Worm (Caenorhabditis elegans) whole organism, L4 larva: ENCODE measurements around the gene ZK1307.4.
A peak's percentile ranks its signal among the peaks of the same experiment; 100 is the strongest.

Experiments
- F10B5.3 ChIP-seq: sonication (generic microtip); optimal IDR thresholded peaks from 2 replicates; lab custom pipeline; 2016; ENCODE audit warnings: mild to moderate bottlenecking, missing genetic modification characterization, missing compliant biosample characterization
- F26F4.8 ChIP-seq: fragments of 200-800 bp; sonication (Bioruptor generic); conservative IDR thresholded peaks from 2 replicates; pipeline ENCODE4 v1.3.6; 2022; ENCODE audit warnings: missing genetic modification characterization, missing compliant biosample characterization
- R02D3.7 ChIP-seq: fragments of 150-350 bp; sonication (generic microtip); optimal IDR thresholded peaks from 3 replicates; lab custom pipeline; 2014; ENCODE audit warnings: missing biosample characterization, missing genetic modification characterization
- T26A8.4 ChIP-seq: fragments of 200-800 bp; sonication (Bioruptor generic); IDR thresholded peaks from 2 replicates; pipeline ENCODE4 v1.3.6; 2022; ENCODE audit warnings: missing genetic modification characterization, missing compliant biosample characterization
- Y105C5A.15 ChIP-seq: fragments of 200-800 bp; sonication (Bioruptor generic); IDR thresholded peaks from 2 replicates; pipeline ENCODE4 v1.3.6; 2022; ENCODE audit warnings: missing genetic modification characterization, missing compliant biosample characterization
- Y48G9A.11 ChIP-seq: fragments of 200-800 bp; sonication (Bioruptor generic); IDR thresholded peaks from 2 replicates; pipeline ENCODE4 v1.3.6; 2022; ENCODE audit warnings: missing genetic modification reagents, missing genetic modification characterization, missing compliant biosample characterization
- Y5F2A.4 ChIP-seq: fragments of 200-800 bp; sonication (Bioruptor generic); optimal IDR thresholded peaks from 2 replicates; lab custom pipeline; 2018; ENCODE audit warnings: mild to moderate bottlenecking, missing genetic modification characterization, missing compliant biosample characterization
- ama-1 ChIP-seq: fragments of 150-350 bp; optimal IDR thresholded peaks from 2 replicates; lab custom pipeline; 2014; ENCODE audit warnings: inconsistent platforms, mixed read lengths
- attf-4 ChIP-seq: sonication (generic microtip); optimal IDR thresholded peaks from 3 replicates; lab custom pipeline; 2017; ENCODE audit warnings: missing biosample characterization, missing genetic modification characterization
- ceh-20 ChIP-seq: fragments of 200-800 bp; sonication (Bioruptor generic); IDR thresholded peaks from 2 replicates; pipeline ENCODE4 v1.3.6; 2022; ENCODE audit warnings: missing genetic modification reagents, missing genetic modification characterization, missing compliant biosample characterization
- ceh-28 ChIP-seq: fragments of 150-350 bp; optimal IDR thresholded peaks from 2 replicates; lab custom pipeline; 2014; ENCODE audit warnings: missing biosample characterization, missing genetic modification reagents, missing genetic modification characterization
- ceh-32 ChIP-seq: sonication (generic microtip); optimal IDR thresholded peaks from 2 replicates; lab custom pipeline; 2016; ENCODE audit warnings: mild to moderate bottlenecking, missing genetic modification characterization, missing compliant biosample characterization; ENCODE audit not compliant: poor library complexity
- ceh-44 ChIP-seq: fragments of 200-800 bp; sonication (Bioruptor generic); IDR thresholded peaks from 2 replicates; pipeline ENCODE4 v1.3.6; 2022; ENCODE audit warnings: missing genetic modification reagents, missing genetic modification characterization, missing compliant biosample characterization
- ceh-62 ChIP-seq: sonication (generic microtip); optimal IDR thresholded peaks from 2 replicates; lab custom pipeline; 2017; ENCODE audit warnings: missing biosample characterization, missing genetic modification characterization
- ces-1 ChIP-seq: fragments of 150-350 bp; sonication (generic microtip); optimal IDR thresholded peaks from 4 replicates; lab custom pipeline; 2014; ENCODE audit warnings: missing biosample characterization, missing genetic modification reagents, missing genetic modification characterization
- daf-16 ChIP-seq, 3 experiments: sonication (generic microtip); optimal IDR thresholded peaks; 2 replicates each; lab custom pipeline; 2016 to 2017; ENCODE audit warnings: missing genetic modification characterization in 3 of 3, missing genetic modification reagents in 3 of 3, mild to moderate bottlenecking in 2 of 3, missing compliant biosample characterization in 2 of 3, missing biosample characterization in 1 of 3, moderate library complexity in 1 of 3
- daf-19 ChIP-seq: fragments of 200-800 bp; sonication (Bioruptor generic); conservative IDR thresholded peaks from 2 replicates; pipeline ENCODE4 v1.3.6; 2022; ENCODE audit warnings: missing genetic modification characterization, missing compliant biosample characterization
- daf-8 ChIP-seq: fragments of 200-800 bp; sonication (Bioruptor generic); IDR thresholded peaks from 2 replicates; pipeline ENCODE4 v1.3.6; 2022; ENCODE audit warnings: missing genetic modification characterization, missing compliant biosample characterization
- dmd-6 ChIP-seq: fragments of 200-800 bp; sonication (Bioruptor generic); IDR thresholded peaks from 2 replicates; pipeline ENCODE4 v1.3.6; 2022; ENCODE audit warnings: missing genetic modification reagents, missing genetic modification characterization, missing compliant biosample characterization
- dve-1 ChIP-seq: sonication (generic microtip); optimal IDR thresholded peaks from 2 replicates; lab custom pipeline; 2017; ENCODE audit warnings: antibody characterized with exemption, mild to moderate bottlenecking, missing genetic modification characterization, missing compliant biosample characterization; ENCODE audit not compliant: insufficient read depth
- hmg-1.1 ChIP-seq: fragments of 200-800 bp; sonication (Bioruptor generic); IDR thresholded peaks from 2 replicates; pipeline ENCODE4 v1.3.6; 2022; ENCODE audit warnings: missing genetic modification reagents, missing genetic modification characterization, missing compliant biosample characterization
- jun-1 ChIP-seq: fragments of 150-350 bp; optimal IDR thresholded peaks from 2 replicates; lab custom pipeline; 2014; ENCODE audit warnings: missing biosample characterization, missing genetic modification reagents, missing genetic modification characterization
- lin-1 ChIP-seq: fragments of 200-800 bp; sonication (Bioruptor generic); IDR thresholded peaks from 2 replicates; pipeline ENCODE4 v1.3.6; 2022; ENCODE audit warnings: missing genetic modification reagents, missing genetic modification characterization, missing compliant biosample characterization
- lin-13 ChIP-seq: fragments of 150-350 bp; optimal IDR thresholded peaks from 2 replicates; lab custom pipeline; 2014; ENCODE audit warnings: missing biosample characterization, missing genetic modification reagents, missing genetic modification characterization
- lin-29 ChIP-seq: fragments of 200-800 bp; sonication (Bioruptor generic); IDR thresholded peaks from 2 replicates; pipeline ENCODE4 v1.3.6; 2022; ENCODE audit warnings: missing genetic modification reagents, missing genetic modification characterization, missing compliant biosample characterization
- madf-5 ChIP-seq, 2 experiments: fragments of 200-800 bp; sonication (Bioruptor generic); IDR thresholded peaks; 2 replicates each; pipeline ENCODE4 v1.3.6; 2022; ENCODE audit warnings: missing compliant biosample characterization in 2 of 2, missing genetic modification characterization in 2 of 2
- mdt-29 ChIP-seq: fragments of 200-800 bp; sonication (Bioruptor generic); IDR thresholded peaks from 2 replicates; pipeline ENCODE4 v1.3.6; 2022; ENCODE audit warnings: missing genetic modification reagents, missing genetic modification characterization, missing compliant biosample characterization
- nhr-10 ChIP-seq: fragments of 150-350 bp; optimal IDR thresholded peaks from 2 replicates; lab custom pipeline; 2014; ENCODE audit warnings: missing biosample characterization, missing genetic modification characterization
- nhr-102 ChIP-seq: sonication (generic microtip); optimal IDR thresholded peaks from 2 replicates; lab custom pipeline; 2016; ENCODE audit warnings: mild to moderate bottlenecking, missing genetic modification characterization, moderate library complexity, missing compliant biosample characterization
- nhr-11 ChIP-seq: fragments of 150-350 bp; optimal IDR thresholded peaks from 2 replicates; lab custom pipeline; 2014; ENCODE audit warnings: missing biosample characterization, missing genetic modification characterization
- nhr-28 ChIP-seq: fragments of 150-350 bp; optimal IDR thresholded peaks from 2 replicates; lab custom pipeline; 2014; ENCODE audit warnings: missing biosample characterization, missing genetic modification characterization
- nhr-41 ChIP-seq: fragments of 200-800 bp; sonication (Bioruptor generic); IDR thresholded peaks from 2 replicates; pipeline ENCODE4 v1.3.6; 2022; ENCODE audit warnings: missing genetic modification reagents, missing genetic modification characterization, missing compliant biosample characterization
- nhr-76 ChIP-seq: fragments of 150-350 bp; optimal IDR thresholded peaks from 2 replicates; lab custom pipeline; 2014; ENCODE audit warnings: missing biosample characterization, missing genetic modification characterization
- nhr-77 ChIP-seq: fragments of 150-350 bp; optimal IDR thresholded peaks from 2 replicates; lab custom pipeline; 2014; ENCODE audit warnings: missing biosample characterization, missing genetic modification characterization
- php-3 ChIP-seq: fragments of 200-800 bp; sonication (Bioruptor generic); IDR thresholded peaks from 2 replicates; pipeline ENCODE4 v1.3.6; 2022; ENCODE audit warnings: missing genetic modification reagents, missing genetic modification characterization, missing compliant biosample characterization
- pqm-1 ChIP-seq: sonication (generic microtip); optimal IDR thresholded peaks from 2 replicates; lab custom pipeline; 2017; ENCODE audit warnings: missing biosample characterization, missing genetic modification characterization
- rbr-2 ChIP-seq: sonication (generic microtip); optimal IDR thresholded peaks from 2 replicates; lab custom pipeline; 2016; ENCODE audit warnings: missing genotype, missing genetic modification characterization, missing compliant biosample characterization
- saeg-2 ChIP-seq: fragments of 200-800 bp; sonication (Bioruptor generic); IDR thresholded peaks from 2 replicates; pipeline ENCODE4 v1.3.6; 2022; ENCODE audit warnings: missing genetic modification reagents, missing genetic modification characterization, missing compliant biosample characterization
- snpc-1.2 ChIP-seq: fragments of 200-800 bp; sonication (Bioruptor generic); IDR thresholded peaks from 2 replicates; pipeline ENCODE4 v1.3.6; 2022; ENCODE audit warnings: missing genetic modification reagents, missing genetic modification characterization, missing compliant biosample characterization
- spr-3 ChIP-seq: fragments of 200-800 bp; sonication (Bioruptor generic); optimal IDR thresholded peaks from 2 replicates; lab custom pipeline; 2018; ENCODE audit warnings: mild to moderate bottlenecking, missing genetic modification characterization, missing compliant biosample characterization
- tra-1 ChIP-seq: fragments of 200-800 bp; sonication (Bioruptor generic); IDR thresholded peaks from 2 replicates; pipeline ENCODE4 v1.3.6; 2022; ENCODE audit warnings: missing genetic modification reagents, missing genetic modification characterization, missing compliant biosample characterization
- unc-130 ChIP-seq: sonication (generic microtip); optimal IDR thresholded peaks from 2 replicates; lab custom pipeline; 2016; ENCODE audit warnings: missing genetic modification reagents, missing genetic modification characterization, missing compliant biosample characterization
- unc-39 ChIP-seq: sonication (generic microtip); optimal IDR thresholded peaks from 2 replicates; lab custom pipeline; 2017; ENCODE audit warnings: missing biosample characterization, missing genetic modification characterization
- unc-62 ChIP-seq, 3 experiments: fragments of 150-350 bp in 1 of 3; sonication (generic microtip); optimal IDR thresholded peaks in 2 of 3; peaks in 1 of 3; 1 replicate in 1 of 3; 2 replicates in 2 of 3; lab custom pipeline; 2014 to 2017; ENCODE audit warnings: missing biosample characterization in 3 of 3, missing genetic modification characterization in 3 of 3, missing genetic modification reagents in 3 of 3, missing genotype in 1 of 3
- vab-7 ChIP-seq: fragments of 200-800 bp; sonication (Bioruptor generic); IDR thresholded peaks from 2 replicates; pipeline ENCODE4 v1.3.6; 2022; ENCODE audit warnings: missing genetic modification reagents, missing genetic modification characterization, missing compliant biosample characterization
- zfp-2 ChIP-seq: sonication (generic microtip); optimal IDR thresholded peaks from 2 replicates; lab custom pipeline; 2016; ENCODE audit warnings: mild to moderate bottlenecking, missing genetic modification characterization, missing compliant biosample characterization
- zfp-3 ChIP-seq: fragments of 200-800 bp; sonication (Bioruptor generic); conservative IDR thresholded peaks from 2 replicates; pipeline ENCODE4 v1.3.6; 2022; ENCODE audit warnings: missing genetic modification reagents, missing genetic modification characterization, missing compliant biosample characterization
- zip-11 ChIP-seq: fragments of 200-800 bp; sonication (Bioruptor generic); IDR thresholded peaks from 2 replicates; pipeline ENCODE4 v1.3.6; 2022; ENCODE audit warnings: missing genetic modification characterization, missing compliant biosample characterization
- ztf-11 ChIP-seq: fragments of 150-350 bp; optimal IDR thresholded peaks from 2 replicates; lab custom pipeline; 2014; ENCODE audit warnings: missing biosample characterization, missing genetic modification characterization

Gene ZK1307.4

DNA sequence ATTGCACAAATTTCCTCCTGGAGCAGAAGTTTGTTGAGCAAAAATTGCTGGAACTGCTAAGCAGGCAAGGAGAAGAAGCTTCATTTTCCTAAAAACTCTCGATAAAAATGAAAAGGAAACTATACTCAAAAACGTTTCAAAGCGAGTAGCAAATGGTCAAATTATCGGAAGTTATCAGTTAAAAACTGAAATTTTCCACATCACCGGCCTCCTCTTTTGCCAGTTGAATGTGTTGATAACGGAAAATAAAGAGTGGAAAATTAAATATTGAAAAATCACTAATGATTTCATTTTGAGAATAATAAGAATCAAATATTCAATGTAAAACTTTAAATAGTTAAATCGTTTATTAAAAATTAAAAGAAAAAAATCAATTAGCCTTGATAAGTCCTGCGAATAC lies 7.3 kb upstream of the ZK1307.4 start, which contains the start of gene ZK1320.2:
Gene ZK1320.2 (minus strand): TSS at position 88 of the 400 bp plus-strand sequence.
- TF ChIP-seq unc-39 (tag; lab: Kevin White, UChicago), result no peak
- TF ChIP-seq Y48G9A.11 (GFP tag; lab: Robert Waterston, UW), result no peak
- TF ChIP-seq T26A8.4 (GFP tag; lab: Robert Waterston, UW), result no peak
- no peak for TF ChIP-seq zip-11 (GFP tag; lab: Robert Waterston, UW)
- TF ChIP-seq daf-8 (GFP tag; lab: Robert Waterston, UW), result no peak
- TF ChIP-seq nhr-77 (tag; lab: Kevin White, UChicago), result no peak
- TF ChIP-seq snpc-1.2, result no peak
- TF ChIP-seq ceh-62, result no peak
- TF ChIP-seq Y5F2A.4, result no peak
- no peak for TF ChIP-seq daf-16 (GFP tag; optimal IDR thresholded peaks at IDR 0.05; lab: Kevin White, UChicago)
- TF ChIP-seq daf-16 (tag; optimal IDR thresholded peaks at IDR 0.05; lab: Kevin White, UChicago), result peak; percentile 43
- no peak for TF ChIP-seq nhr-10
- TF ChIP-seq jun-1, result no peak
- no peak for TF ChIP-seq daf-19
- no peak for TF ChIP-seq lin-29 (GFP tag; lab: Robert Waterston, UW)
- peak; percentile 17 for TF ChIP-seq dve-1 (tag; lab: Kevin White, UChicago)
- no peak for TF ChIP-seq ceh-44 (GFP tag; lab: Robert Waterston, UW)
- peak; percentile 55 for TF ChIP-seq nhr-28 (tag; lab: Kevin White, UChicago)
- no peak for TF ChIP-seq nhr-11 (tag; lab: Kevin White, UChicago)
- no peak for TF ChIP-seq attf-4 (tag; lab: Kevin White, UChicago)
- TF ChIP-seq dmd-6 (GFP tag; lab: Robert Waterston, UW), result peak; percentile 48; the same call in 1 of the 2 replicates
- no peak for TF ChIP-seq nhr-41
- no peak for TF ChIP-seq ces-1 (GFP tag; lab: Kevin White, UChicago)
- TF ChIP-seq ama-1 (lab: Kevin White, UChicago), result no peak
- no peak for TF ChIP-seq lin-13
- TF ChIP-seq nhr-76 (tag; lab: Kevin White, UChicago), result no peak
- no peak for TF ChIP-seq lin-1 (GFP tag; lab: Robert Waterston, UW)
- TF ChIP-seq F10B5.3 (tag; lab: Kevin White, UChicago), result no peak
- no peak for TF ChIP-seq vab-7 (GFP tag; lab: Robert Waterston, UW)
- no peak for TF ChIP-seq R02D3.7 (tag; lab: Kevin White, UChicago)
- TF ChIP-seq pqm-1 (tag; lab: Kevin White, UChicago), result peak; percentile 69
- TF ChIP-seq, all 104 proteins: peak for 5

DNA sequence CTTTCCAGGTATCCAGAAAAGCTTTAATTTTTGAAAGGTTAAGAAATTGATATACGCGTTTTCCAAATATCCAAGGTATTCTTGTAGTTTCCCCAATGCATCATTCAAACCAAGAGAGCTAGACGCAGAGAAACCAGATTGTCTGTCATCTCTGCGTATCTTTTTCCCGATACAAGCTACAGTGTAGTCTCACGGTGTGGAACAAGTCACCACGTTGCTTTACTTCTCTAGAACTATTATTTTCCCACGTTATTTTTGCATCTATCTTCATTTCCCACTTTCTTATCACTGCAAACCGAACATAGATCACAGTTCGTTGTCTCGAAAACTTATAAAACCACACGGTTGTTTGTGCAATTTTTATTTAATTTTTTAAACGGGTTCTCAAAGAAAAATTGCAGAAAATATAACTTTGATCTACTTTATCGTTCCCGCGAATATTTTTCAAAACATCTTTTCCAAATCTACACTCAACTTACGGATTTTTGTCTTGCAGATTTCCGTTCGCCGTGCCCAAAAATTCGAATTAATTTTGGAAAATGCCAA lies 4.7 kb upstream of the ZK1307.4 start, which contains the start of gene gstk-1:
Gene gstk-1 (plus strand): TSS at position 496 of the 546 bp plus-strand sequence.
- TF ChIP-seq unc-130 (GFP tag; lab: Kevin White, UChicago) (no peak), nhr-102 (tag; lab: Kevin White, UChicago) (peak; percentile 36), ceh-32 (tag; lab: Kevin White, UChicago) (no peak), ceh-20 (GFP tag; lab: Robert Waterston, UW) (peak; percentile 47; the same call in 1 of the 2 replicates), Y105C5A.15 (GFP tag; lab: Robert Waterston, UW) (no peak), madf-5 (GFP tag; IDR thresholded peaks at IDR 0.05; lab: Robert Waterston, UW) (no peak), hmg-1.1 (GFP tag; lab: Robert Waterston, UW) (no peak), zfp-3 (no peak), attf-4 (tag; lab: Kevin White, UChicago) (no peak), Y48G9A.11 (GFP tag; lab: Robert Waterston, UW) (no peak), F26F4.8 (no peak), F10B5.3 (tag; lab: Kevin White, UChicago) (no peak), tra-1 (no peak), snpc-1.2 (no peak), rbr-2 (no peak), daf-16 (GFP tag; optimal IDR thresholded peaks at IDR 0.05; lab: Kevin White, UChicago) (no peak), daf-16 (tag; optimal IDR thresholded peaks at IDR 0.05; lab: Kevin White, UChicago) (peak; percentile 65), ceh-28 (no peak), unc-62 (GFP tag; optimal IDR thresholded peaks at IDR 0.05 in 1 of 2; lab: Kevin White, UChicago) (peak in 1 of 2 experiments; percentile 3), unc-62 (tag; optimal IDR thresholded peaks at IDR 0.05; lab: Kevin White, UChicago) (no peak), mdt-29 (no peak), vab-7 (GFP tag; lab: Robert Waterston, UW) (no peak), zfp-2 (tag; lab: Kevin White, UChicago) (no peak), R02D3.7 (tag; lab: Kevin White, UChicago) (no peak), saeg-2 (GFP tag; lab: Robert Waterston, UW) (no peak), ces-1 (GFP tag; lab: Kevin White, UChicago) (no peak), php-3 (GFP tag; lab: Robert Waterston, UW) (peak; percentile 55; the same call in 1 of the 2 replicates), ztf-11 (tag; lab: Kevin White, UChicago) (no peak), spr-3 (GFP tag; lab: Kevin White, UChicago) (no peak)
